Worm (Caenorhabditis elegans): ENCODE data around the gene acbp-7.
A peak's percentile ranks its signal among the peaks of the same experiment; 100 is the strongest.

The acbp-7 gene

ce11 chrIII:4859039-4859438 lies 21.5 kb downstream of the acbp-7 start, which contains the start of gene C35D10.6 (continued):
- TF ChIP-seq madf-5 (GFP tag; IDR thresholded peaks at IDR 0.05) = no peak

- no peak for TF ChIP-seq fkh-10 (GFP tag; optimal IDR thresholded peaks at IDR 0.05)
- TF ChIP-seq mes-2 (tag; optimal IDR thresholded peaks at IDR 0.05; ENCODE audit: poor library complexity, severe bottlenecking) = peak; percentile 55
- TF ChIP-seq arid-1 (GFP tag; conservative IDR thresholded peaks at IDR 0.05) = no peak
- TF ChIP-seq T26A8.4 (GFP tag; IDR thresholded peaks at IDR 0.05) = no peak
- TF ChIP-seq ztf-11 (tag; optimal IDR thresholded peaks at IDR 0.05) = no peak
- no peak for TF ChIP-seq madf-9 (GFP tag; conservative IDR thresholded peaks at IDR 0.05)
- peak; percentile 50 for TF ChIP-seq unc-130 (GFP tag; optimal IDR thresholded peaks at IDR 0.05)
- TF ChIP-seq zfp-3 (GFP tag; conservative IDR thresholded peaks at IDR 0.05) = no peak
- no peak for TF ChIP-seq F49E8.2 (tag; optimal IDR thresholded peaks at IDR 0.05; ENCODE audit: borderline replicate concordance)
- TF ChIP-seq Y105C5A.15 (GFP tag; IDR thresholded peaks at IDR 0.05) = no peak
- no peak for TF ChIP-seq Y75B8A.6 (GFP tag; IDR thresholded peaks at IDR 0.05)
- TF ChIP-seq jun-1 (tag; optimal IDR thresholded peaks at IDR 0.05) = no peak
- no peak for TF ChIP-seq nhr-28 (tag; optimal IDR thresholded peaks at IDR 0.05)
- peak in 1 of 2 experiments; percentile 50 for TF ChIP-seq hif-1 (tag; optimal IDR thresholded peaks at IDR 0.05)
- TF ChIP-seq nhr-102 (tag; optimal IDR thresholded peaks at IDR 0.05) = no peak
- no peak for TF ChIP-seq egl-27 (tag; optimal IDR thresholded peaks at IDR 0.05)
- TF ChIP-seq aha-1 (tag) = no peak
- TF ChIP-seq F44E2.7 (GFP tag; IDR thresholded peaks at IDR 0.05) = no peak
- no peak for TF ChIP-seq Y5F2A.4 (GFP tag; optimal IDR thresholded peaks at IDR 0.05)
These were observed 24.3 kb downstream of the acbp-7 start, which contains the start of the genes C35D10.10 and C35D10.5 for ce11 chrIII:4861744-4862401. TSS of gene C35D10.10 (minus strand) at chrIII:4861794. TSS of gene C35D10.5 (plus strand) at chrIII:4862351.

ce11 chrIII:4863127-4863526 lies 25.6 kb downstream of the acbp-7 start, which contains the start of gene coq-8:
TSS of gene coq-8 (plus strand) at chrIII:4863427.
- no peak for TF ChIP-seq fos-1 (tag; optimal IDR thresholded peaks at IDR 0.05)
- no peak for TF ChIP-seq fkh-10 (GFP tag; optimal IDR thresholded peaks at IDR 0.05)
- no peak for TF ChIP-seq lin-38 (GFP tag; IDR thresholded peaks at IDR 0.05)
- TF ChIP-seq sdz-12 (GFP tag; optimal IDR thresholded peaks at IDR 0.05) = no peak
- TF ChIP-seq nhr-102 (tag; optimal IDR thresholded peaks at IDR 0.05) = no peak
- no peak for TF ChIP-seq daf-8 (GFP tag; IDR thresholded peaks at IDR 0.05)
- no peak for TF ChIP-seq attf-4 (tag; optimal IDR thresholded peaks at IDR 0.05)
- TF ChIP-seq lin-29 (GFP tag; IDR thresholded peaks at IDR 0.05) = no peak
- TF ChIP-seq egl-43 (GFP tag; IDR thresholded peaks at IDR 0.05) = no peak
- no peak for TF ChIP-seq ceh-32 (tag; optimal IDR thresholded peaks at IDR 0.05; ENCODE audit: poor library complexity)
- no peak for TF ChIP-seq dve-1 (tag; optimal IDR thresholded peaks at IDR 0.05; ENCODE audit: insufficient read depth)
- TF ChIP-seq tag-97 (GFP tag; IDR thresholded peaks at IDR 0.05) = no peak

ce11 chrIII:4866762-4867161 lies 29.2 kb downstream of the acbp-7 start, which contains the start of gene C35D10.17:
TSS of gene C35D10.17 (plus strand) at chrIII:4867062.
- no peak for TF ChIP-seq lim-7 (GFP tag; IDR thresholded peaks at IDR 0.05)
- TF ChIP-seq madf-5 (GFP tag; IDR thresholded peaks at IDR 0.05) = no peak
- TF ChIP-seq nhr-111 (GFP tag; optimal IDR thresholded peaks at IDR 0.05) = no peak
- no peak for TF ChIP-seq daf-12 (tag; optimal IDR thresholded peaks at IDR 0.05)
- TF ChIP-seq ZK546.5 (tag; optimal IDR thresholded peaks at IDR 0.05) = no peak
- no peak for TF ChIP-seq nhr-11 (tag; optimal IDR thresholded peaks at IDR 0.05)
- TF ChIP-seq fos-1 (tag; optimal IDR thresholded peaks at IDR 0.05) = no peak
- TF ChIP-seq nhr-48 (tag; optimal IDR thresholded peaks at IDR 0.05) = no peak
- no peak for TF ChIP-seq snpc-4 (tag; optimal IDR thresholded peaks at IDR 0.05)
- TF ChIP-seq mdl-1 (tag; optimal IDR thresholded peaks at IDR 0.05) = no peak
- no peak for TF ChIP-seq mxl-3 (GFP tag; optimal IDR thresholded peaks at IDR 0.05)
- TF ChIP-seq mep-1 (tag; optimal IDR thresholded peaks at IDR 0.05) = no peak
- no peak for TF ChIP-seq set-16 (GFP tag; IDR thresholded peaks at IDR 0.05)
- TF ChIP-seq mxl-2 (GFP tag; conservative IDR thresholded peaks at IDR 0.05) = no peak

Measured in whole organism, L4 larva.